Worm (Caenorhabditis elegans): ENCODE data around the gene T05H10.1.

ce11 chrII:8041642-8042041, 747 bp upstream of the T05H10.1 start:
- peak; percentile 33 for TF ChIP-seq lsy-2 (tag; optimal IDR thresholded peaks at IDR 0.05)
- TF ChIP-seq mab-5 (tag; optimal IDR thresholded peaks at IDR 0.05), result no peak
- TF ChIP-seq ceh-83 (GFP tag; optimal IDR thresholded peaks at IDR 0.05), result no peak
- TF ChIP-seq nhr-28 (tag; optimal IDR thresholded peaks at IDR 0.05), result no peak
- no peak for TF ChIP-seq ztf-11 (tag; optimal IDR thresholded peaks at IDR 0.05)
- no peak for TF ChIP-seq snpc-4 (tag; optimal IDR thresholded peaks at IDR 0.05)
- no peak for TF ChIP-seq elt-3 (tag; optimal IDR thresholded peaks at IDR 0.05)

All from whole organism, mixed stage, embryonic.